Fruit fly (Drosophila melanogaster) whole organism, prepupa: ENCODE results near the gene CG12123.

Experiments
- CG10631 ChIP-seq: fragments of 200-800 bp; sonication (Bioruptor generic); optimal IDR thresholded peaks from 2 replicates; lab custom pipeline; 2016; ENCODE audit warnings: missing biosample characterization, missing genetic modification characterization
- CG10669 ChIP-seq: fragments of 200-800 bp; sonication (Bioruptor generic); optimal IDR thresholded peaks from 3 replicates; lab custom pipeline; 2018; ENCODE audit warnings: missing biosample characterization, mild to moderate bottlenecking, missing genetic modification characterization, moderate library complexity
- CG6808 ChIP-seq: fragments of 200-800 bp; sonication (Bioruptor generic); optimal IDR thresholded peaks from 3 replicates; lab custom pipeline; 2017; ENCODE audit warnings: missing biosample characterization, missing genetic modification characterization, mild to moderate bottlenecking, moderate library complexity, missing genetic modification reagents
- Ets96B ChIP-seq: fragments of 200-800 bp; optimal IDR thresholded peaks from 2 replicates; lab custom pipeline; 2019; ENCODE audit warnings: missing biosample characterization, mild to moderate bottlenecking, missing genetic modification characterization, moderate library complexity
- Hr38 ChIP-seq: sonication (Bioruptor generic); optimal IDR thresholded peaks from 2 replicates; lab custom pipeline; 2016; ENCODE audit warnings: missing biosample characterization, missing genetic modification characterization
- Lpt ChIP-seq: fragments of 200-800 bp; sonication (Bioruptor generic); optimal IDR thresholded peaks from 3 replicates; lab custom pipeline; 2016; ENCODE audit warnings: missing biosample characterization, missing genetic modification characterization
- acj6 ChIP-seq: fragments of 200-800 bp; sonication (Bioruptor generic); optimal IDR thresholded peaks from 3 replicates; lab custom pipeline; 2016; ENCODE audit warnings: missing biosample characterization, missing genetic modification characterization
- dac ChIP-seq: fragments of 200-800 bp; sonication (Bioruptor generic); optimal IDR thresholded peaks from 2 replicates; lab custom pipeline; 2017; ENCODE audit warnings: missing biosample characterization, mild to moderate bottlenecking, missing genetic modification characterization
- eg ChIP-seq: fragments of 200-800 bp; sonication (Bioruptor generic); IDR thresholded peaks from 3 replicates; pipeline ENCODE4 v1.3.6; 2022; ENCODE audit warnings: missing biosample characterization, missing genetic modification characterization
- esn ChIP-seq: fragments of 200-800 bp; sonication (Bioruptor generic); optimal IDR thresholded peaks from 2 replicates; lab custom pipeline; 2016; ENCODE audit warnings: missing biosample characterization, mild to moderate bottlenecking, missing genetic modification characterization, moderate library complexity
- topi ChIP-seq: fragments of 200-800 bp; sonication (Bioruptor generic); optimal IDR thresholded peaks from 3 replicates; lab custom pipeline; 2016; ENCODE audit warnings: missing biosample characterization, missing genetic modification characterization
- vri ChIP-seq: fragments of 200-800 bp; sonication (Bioruptor generic); optimal IDR thresholded peaks from 3 replicates; lab custom pipeline; 2016; ENCODE audit warnings: missing biosample characterization, mild to moderate bottlenecking, missing genetic modification characterization

- no peak for TF ChIP-seq Lpt (GFP tag; lab: Kevin White, UChicago)
- TF ChIP-seq dac (GFP tag; lab: Kevin White, UChicago) = no peak
- no peak for TF ChIP-seq vri (GFP tag; lab: Kevin White, UChicago)
- no peak for TF ChIP-seq CG10631 (GFP tag; lab: Kevin White, UChicago)
- no peak for TF ChIP-seq CG10669
- TF ChIP-seq Ets96B (tag; lab: Kevin White, UChicago) = no peak
- no peak for TF ChIP-seq eg
- TF ChIP-seq Hr38 = no peak
- TF ChIP-seq topi (GFP tag; lab: Kevin White, UChicago) = no peak
- TF ChIP-seq acj6 (GFP tag; lab: Kevin White, UChicago) = no peak
- no peak for TF ChIP-seq esn
- TF ChIP-seq CG6808 = no peak
These were observed 27.5 kb upstream of the CG12123 start for dm6 chrX:8469606-8470005.
